Worm (Caenorhabditis elegans) whole organism, young adult: ENCODE measurements around the gene K02E7.4.
"Not testable (repeated sequence)": the region's sequence is repeated elsewhere in the genome, so short reads cannot be mapped to it uniquely, and the experiment has no call there.

ENCODE experiments used
- B0336.3 ChIP-seq: fragments of 200-800 bp; sonication (Bioruptor generic); IDR thresholded peaks from 2 replicates; pipeline ENCODE4 v1.3.6; 2022; ENCODE audit warnings: missing genetic modification characterization, missing compliant biosample characterization
- F10E7.11 ChIP-seq: sonication (generic microtip); optimal IDR thresholded peaks from 2 replicates; lab custom pipeline; 2017; ENCODE audit warnings: mild to moderate bottlenecking, missing genetic modification characterization, moderate library complexity, missing compliant biosample characterization
- F33H1.4 ChIP-seq: fragments of 200-800 bp; sonication (Bioruptor generic); IDR thresholded peaks from 2 replicates; pipeline ENCODE4 v1.3.6; 2022; ENCODE audit warnings: missing genetic modification reagents, missing genetic modification characterization, missing compliant biosample characterization
- F49E8.2 ChIP-seq: sonication (generic microtip); optimal IDR thresholded peaks from 3 replicates; lab custom pipeline; 2017; ENCODE audit warnings: missing genetic modification characterization, mild to moderate bottlenecking, missing compliant biosample characterization, antibody characterized with exemption, moderate library complexity; ENCODE audit not compliant: insufficient read depth
- F52B5.7 ChIP-seq: sonication (generic microtip); optimal IDR thresholded peaks from 2 replicates; lab custom pipeline; 2016; ENCODE audit warnings: mild to moderate bottlenecking, missing genetic modification characterization, missing compliant biosample characterization
- F57A8.1 ChIP-seq: fragments of 200-800 bp; sonication (Bioruptor generic); optimal IDR thresholded peaks from 2 replicates; lab custom pipeline; 2018; ENCODE audit warnings: mild to moderate bottlenecking, missing genetic modification characterization, moderate library complexity, missing compliant biosample characterization
- F57C9.4 ChIP-seq: sonication (generic microtip); optimal IDR thresholded peaks from 2 replicates; lab custom pipeline; 2017; ENCODE audit warnings: mild to moderate bottlenecking, missing genetic modification characterization, missing compliant biosample characterization
- K11D2.4 ChIP-seq: fragments of 200-800 bp; sonication (Bioruptor generic); IDR thresholded peaks from 2 replicates; pipeline ENCODE4 v1.3.6; 2022; ENCODE audit warnings: missing genetic modification reagents, missing genetic modification characterization, missing compliant biosample characterization
- T07F8.4 ChIP-seq: sonication (generic microtip); optimal IDR thresholded peaks from 2 replicates; lab custom pipeline; 2016; ENCODE audit warnings: mild to moderate bottlenecking, missing genetic modification characterization, moderate library complexity, missing compliant biosample characterization
- ZK185.1 ChIP-seq: sonication (generic microtip); optimal IDR thresholded peaks from 2 replicates; lab custom pipeline; 2016; ENCODE audit warnings: mild to moderate bottlenecking, missing genetic modification characterization, missing compliant biosample characterization; ENCODE audit not compliant: poor library complexity, severe bottlenecking
- aptf-3 ChIP-seq: fragments of 200-800 bp; sonication (Bioruptor generic); IDR thresholded peaks from 2 replicates; pipeline ENCODE4 v1.3.6; 2022; ENCODE audit warnings: missing genetic modification characterization, missing compliant biosample characterization
- attf-3 ChIP-seq: fragments of 200-800 bp; sonication (Bioruptor generic); conservative IDR thresholded peaks from 2 replicates; pipeline ENCODE4 v1.3.6; 2022; ENCODE audit warnings: missing genetic modification reagents, missing genetic modification characterization, missing compliant biosample characterization
- attf-6 ChIP-seq: fragments of 200-800 bp; sonication (Bioruptor generic); IDR thresholded peaks from 2 replicates; pipeline ENCODE4 v1.3.6; 2022; ENCODE audit warnings: missing genetic modification reagents, missing genetic modification characterization, missing compliant biosample characterization
- ceh-100 ChIP-seq: fragments of 200-800 bp; sonication (Bioruptor generic); IDR thresholded peaks from 2 replicates; pipeline ENCODE4 v1.3.6; 2022; ENCODE audit warnings: missing genetic modification reagents, missing genetic modification characterization, missing compliant biosample characterization
- ceh-40 ChIP-seq: fragments of 200-800 bp; sonication (Bioruptor generic); IDR thresholded peaks from 2 replicates; pipeline ENCODE4 v1.3.6; 2022; ENCODE audit warnings: missing genetic modification characterization, missing compliant biosample characterization
- ceh-58 ChIP-seq: fragments of 200-800 bp; sonication (Bioruptor generic); IDR thresholded peaks from 2 replicates; pipeline ENCODE4 v1.3.6; 2022; ENCODE audit warnings: missing genetic modification characterization, missing compliant biosample characterization
- chd-7 ChIP-seq: sonication (generic microtip); optimal IDR thresholded peaks from 2 replicates; lab custom pipeline; 2016; ENCODE audit warnings: mild to moderate bottlenecking, missing genetic modification characterization, moderate library complexity, missing compliant biosample characterization
- dox-1 ChIP-seq: fragments of 200-800 bp; sonication (Bioruptor generic); IDR thresholded peaks from 2 replicates; pipeline ENCODE4 v1.3.6; 2022; ENCODE audit warnings: missing genetic modification reagents, missing genetic modification characterization, missing compliant biosample characterization
- efl-1 ChIP-seq: fragments of 150-350 bp; optimal IDR thresholded peaks from 2 replicates; lab custom pipeline; 2014; ENCODE audit warnings: missing biosample characterization, missing genetic modification reagents, missing genetic modification characterization
- ets-4 ChIP-seq: fragments of 200-800 bp; sonication (Bioruptor generic); optimal IDR thresholded peaks from 2 replicates; lab custom pipeline; 2018; ENCODE audit warnings: mild to moderate bottlenecking, missing genetic modification characterization, missing compliant biosample characterization
- fkh-3 ChIP-seq: sonication (generic microtip); optimal IDR thresholded peaks from 2 replicates; lab custom pipeline; 2016; ENCODE audit warnings: mild to moderate bottlenecking, missing genetic modification characterization, missing compliant biosample characterization
- hmg-20 ChIP-seq: fragments of 200-800 bp; sonication (Bioruptor generic); IDR thresholded peaks from 2 replicates; pipeline ENCODE4 v1.3.6; 2022; ENCODE audit warnings: missing genetic modification reagents, missing genetic modification characterization, missing compliant biosample characterization
- lin-26 ChIP-seq: fragments of 200-800 bp; sonication (Bioruptor generic); IDR thresholded peaks from 2 replicates; pipeline ENCODE4 v1.3.6; 2022; ENCODE audit warnings: missing genetic modification reagents, missing genetic modification characterization, missing compliant biosample characterization
- lin-54 ChIP-seq: fragments of 200-800 bp; sonication (Bioruptor generic); optimal IDR thresholded peaks from 2 replicates; lab custom pipeline; 2018; ENCODE audit warnings: mild to moderate bottlenecking, missing genetic modification characterization, missing compliant biosample characterization
- lir-1 ChIP-seq: fragments of 200-800 bp; sonication (Bioruptor generic); conservative IDR thresholded peaks from 2 replicates; pipeline ENCODE4 v1.3.6; 2022; ENCODE audit warnings: missing genetic modification reagents, missing genetic modification characterization, missing compliant biosample characterization
- nfyb-1 ChIP-seq: fragments of 200-800 bp; sonication (Bioruptor generic); IDR thresholded peaks from 2 replicates; pipeline ENCODE4 v1.3.6; 2022; ENCODE audit warnings: missing genetic modification reagents, missing genetic modification characterization, missing compliant biosample characterization
- nhr-80 ChIP-seq: sonication (generic microtip); optimal IDR thresholded peaks from 2 replicates; lab custom pipeline; 2016; ENCODE audit warnings: missing genetic modification characterization, missing compliant biosample characterization
- repo-1 ChIP-seq: sonication (generic microtip); optimal IDR thresholded peaks from 2 replicates; lab custom pipeline; 2017; ENCODE audit warnings: mild to moderate bottlenecking, missing genetic modification characterization, missing compliant biosample characterization
- snpc-1.1 ChIP-seq: sonication (generic microtip); optimal IDR thresholded peaks from 2 replicates; lab custom pipeline; 2017; ENCODE audit warnings: missing genetic modification characterization, mild to moderate bottlenecking, missing compliant biosample characterization, antibody characterized with exemption, moderate library complexity, missing genotype, missing genetic modification reagents; ENCODE audit not compliant: insufficient read depth
- tlf-1 ChIP-seq: fragments of 200-800 bp; sonication (Bioruptor generic); optimal IDR thresholded peaks from 2 replicates; lab custom pipeline; 2018; ENCODE audit warnings: mild to moderate bottlenecking, missing genetic modification characterization, missing compliant biosample characterization
- xnd-1 ChIP-seq: sonication (generic microtip); optimal IDR thresholded peaks from 2 replicates; lab custom pipeline; 2016; ENCODE audit warnings: missing genotype, missing genetic modification reagents, missing genetic modification characterization, missing compliant biosample characterization
- zfh-2 ChIP-seq: fragments of 200-800 bp; sonication (Bioruptor generic); conservative IDR thresholded peaks from 2 replicates; pipeline ENCODE4 v1.3.6; 2022; ENCODE audit warnings: missing genetic modification reagents, missing genetic modification characterization, missing compliant biosample characterization
- zim-3 ChIP-seq: sonication (generic microtip); optimal IDR thresholded peaks from 2 replicates; lab custom pipeline; 2017; ENCODE audit warnings: mild to moderate bottlenecking, missing genetic modification characterization, moderate library complexity, missing compliant biosample characterization
- ztf-6 ChIP-seq: fragments of 200-800 bp; sonication (Bioruptor generic); IDR thresholded peaks from 2 replicates; pipeline ENCODE4 v1.3.6; 2022; ENCODE audit warnings: missing genetic modification reagents, missing genetic modification characterization, missing compliant biosample characterization

Gene K02E7.4

DNA sequence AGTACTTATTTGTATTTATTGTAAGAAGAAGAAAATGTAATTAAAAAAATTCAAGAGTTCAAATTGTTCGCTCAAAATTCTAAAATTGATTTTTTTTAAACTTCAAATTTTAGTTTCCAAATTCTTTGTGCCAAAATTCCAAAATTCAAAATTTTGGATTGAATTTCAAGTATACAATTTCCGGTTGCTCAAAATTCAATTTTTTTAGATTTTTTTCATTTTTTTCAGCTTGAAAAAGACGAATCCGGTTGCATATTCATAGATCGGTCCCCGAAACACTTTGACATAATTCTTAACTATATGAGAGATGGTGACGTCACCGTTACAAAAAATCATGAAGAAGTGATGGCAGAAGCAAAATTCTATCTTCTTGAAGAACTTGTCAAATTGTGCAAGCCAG lies at the start of gene K02E7.4:
TSS of gene K02E7.4 (plus strand) at position 301 of the 400 bp plus-strand sequence.
- TF ChIP-seq F52B5.7 (no peak), ZK185.1 (tag; lab: Kevin White, UChicago) (no peak), xnd-1 (tag; lab: Kevin White, UChicago) (no peak), F49E8.2 (no peak), ceh-100 (GFP tag; lab: Robert Waterston, UW) (no peak), chd-7 (tag; lab: Kevin White, UChicago) (no peak), nfyb-1 (GFP tag; lab: Robert Waterston, UW) (no peak), fkh-3 (tag; lab: Kevin White, UChicago) (no peak), T07F8.4 (no peak), aptf-3 (GFP tag; lab: Robert Waterston, UW) (no peak), lir-1 (GFP tag; lab: Robert Waterston, UW) (no peak)

DNA sequence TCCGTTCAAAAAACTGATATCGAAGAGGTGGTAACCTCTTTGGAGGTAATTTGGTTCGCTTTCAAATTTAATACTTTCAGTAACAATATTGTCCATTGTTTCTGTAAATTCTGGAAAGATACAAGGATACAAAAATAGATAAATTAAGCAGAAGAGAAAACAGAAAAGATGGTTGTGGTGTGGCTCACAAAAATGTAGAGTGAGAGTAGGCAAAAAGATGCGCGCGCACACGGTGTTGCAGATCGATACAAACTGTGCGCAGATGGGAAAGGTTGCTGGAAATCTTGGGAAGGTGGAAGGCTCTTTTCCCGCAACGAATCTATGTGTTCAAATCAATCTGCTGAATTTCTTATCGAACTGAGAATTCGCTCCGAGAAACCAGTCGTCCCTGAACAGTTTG lies 47.5 kb upstream of the K02E7.4 start, which contains the start of gene btb-11:
TSS of gene btb-11 (minus strand) at position 101 of the 400 bp plus-strand sequence.
- TF ChIP-seq lin-54 (GFP tag; lab: Kevin White, UChicago); ets-4; efl-1 (GFP tag; lab: Kevin White, UChicago): not testable (repeated sequence)

DNA sequence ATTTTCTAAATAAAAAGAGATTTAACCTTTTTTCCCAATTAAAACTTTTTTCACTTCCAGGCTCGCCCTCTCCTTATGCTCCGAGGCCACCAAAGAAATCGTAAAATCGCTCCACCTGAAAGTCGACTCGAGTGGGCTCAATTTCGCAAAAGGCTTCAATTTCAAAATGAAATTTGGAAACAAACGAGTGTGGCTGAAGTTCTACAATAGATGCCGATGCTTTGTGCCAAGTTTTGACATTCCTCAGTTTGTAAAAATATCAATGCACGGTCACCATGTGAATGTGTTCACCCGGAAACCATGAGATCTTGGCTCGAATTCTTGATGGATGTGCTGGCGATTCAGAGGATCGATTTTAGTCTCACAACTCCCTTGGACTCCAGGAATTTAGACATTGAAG lies 45.5 kb upstream of the K02E7.4 start, which contains the start of gene M01D1.12:
TSS of gene M01D1.12 (plus strand) at position 301 of the 400 bp plus-strand sequence.
- no peak for TF ChIP-seq zfh-2 (GFP tag; lab: Robert Waterston, UW)
- no peak for TF ChIP-seq F10E7.11 (tag; lab: Kevin White, UChicago)
- no peak for TF ChIP-seq ZK185.1 (tag; lab: Kevin White, UChicago)
- TF ChIP-seq F57C9.4 (tag; lab: Kevin White, UChicago), result no peak
- TF ChIP-seq attf-6 (GFP tag; lab: Robert Waterston, UW), result no peak
- TF ChIP-seq ceh-40 (GFP tag; lab: Robert Waterston, UW), result no peak
- no peak for TF ChIP-seq repo-1 (tag; lab: Kevin White, UChicago)
- TF ChIP-seq hmg-20 (GFP tag; lab: Robert Waterston, UW), result no peak
- TF ChIP-seq F57A8.1 (GFP tag; lab: Kevin White, UChicago), result no peak
- no peak for TF ChIP-seq B0336.3 (GFP tag; lab: Robert Waterston, UW)
- TF ChIP-seq chd-7 (tag; lab: Kevin White, UChicago), result no peak
- TF ChIP-seq attf-3 (GFP tag; lab: Robert Waterston, UW), result no peak

DNA sequence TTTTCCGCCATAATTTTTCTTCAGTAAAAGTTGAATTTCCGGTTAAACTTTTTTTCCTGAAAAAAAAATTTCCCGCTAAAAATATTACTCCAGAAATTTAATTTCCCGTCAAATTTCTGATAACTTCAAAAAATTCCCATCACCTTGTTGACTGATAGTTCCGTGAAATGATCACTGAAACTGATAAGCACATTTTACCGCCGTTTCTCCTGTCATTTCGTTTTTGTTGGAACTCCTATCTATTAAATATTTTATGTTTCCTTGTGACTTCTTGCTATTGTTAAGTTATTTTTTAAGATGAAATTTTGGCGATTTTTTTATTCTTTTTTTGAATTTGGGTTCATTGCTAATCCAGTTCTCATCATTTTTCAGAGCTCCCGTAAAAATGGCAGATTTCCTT lies 43.6 kb upstream of the K02E7.4 start, which contains the start of gene math-34:
TSS of gene math-34 (plus strand) at position 371 of the 400 bp plus-strand sequence.
- no peak for TF ChIP-seq ztf-6 (GFP tag; lab: Robert Waterston, UW)
- TF ChIP-seq ceh-58 (GFP tag; lab: Robert Waterston, UW), result no peak
- TF ChIP-seq nhr-80 (tag; lab: Kevin White, UChicago), result peak; percentile 58
- no peak for TF ChIP-seq K11D2.4 (GFP tag; lab: Robert Waterston, UW)
- TF ChIP-seq snpc-1.1 (tag; lab: Kevin White, UChicago), result no peak
- TF ChIP-seq dox-1 (GFP tag; lab: Robert Waterston, UW), result no peak
- no peak for TF ChIP-seq tlf-1 (GFP tag; lab: Kevin White, UChicago)
- TF ChIP-seq zim-3, result no peak

DNA sequence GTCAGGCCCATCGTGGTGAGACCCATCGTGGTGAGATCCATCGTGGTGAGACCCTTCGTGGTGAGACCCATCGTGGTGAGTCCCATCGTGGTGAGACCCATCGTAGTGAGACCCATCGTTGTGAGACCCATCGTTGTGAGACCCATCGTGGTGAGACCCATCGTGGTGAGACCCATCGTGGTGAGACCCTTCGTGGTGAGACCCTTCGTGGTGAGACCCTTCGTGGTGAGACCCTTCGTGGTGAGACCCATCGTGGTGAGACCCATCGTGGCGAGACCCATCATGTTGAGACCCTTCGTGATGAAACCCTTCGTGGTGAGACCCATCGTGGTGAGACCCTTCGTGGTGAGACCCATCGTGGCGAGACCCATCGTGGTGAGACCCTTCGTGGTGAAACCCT lies 37.7 kb upstream of the K02E7.4 start:
- 0 out of 2 replicates have a peak, but pooled peaks have one; percentile 20 for TF ChIP-seq attf-6 (GFP tag; lab: Robert Waterston, UW)
- TF ChIP-seq lin-26 (GFP tag; lab: Robert Waterston, UW), result 0 out of 2 replicates have a peak, but pooled peaks have one; percentile 23
- peak; percentile 44 for TF ChIP-seq F33H1.4 (GFP tag; lab: Robert Waterston, UW)
